Fruit fly (Drosophila melanogaster): ENCODE data around the gene CG11857.
A peak's percentile ranks its signal among the peaks of the same experiment; 100 is the strongest.

Gene CG11857

DNA sequence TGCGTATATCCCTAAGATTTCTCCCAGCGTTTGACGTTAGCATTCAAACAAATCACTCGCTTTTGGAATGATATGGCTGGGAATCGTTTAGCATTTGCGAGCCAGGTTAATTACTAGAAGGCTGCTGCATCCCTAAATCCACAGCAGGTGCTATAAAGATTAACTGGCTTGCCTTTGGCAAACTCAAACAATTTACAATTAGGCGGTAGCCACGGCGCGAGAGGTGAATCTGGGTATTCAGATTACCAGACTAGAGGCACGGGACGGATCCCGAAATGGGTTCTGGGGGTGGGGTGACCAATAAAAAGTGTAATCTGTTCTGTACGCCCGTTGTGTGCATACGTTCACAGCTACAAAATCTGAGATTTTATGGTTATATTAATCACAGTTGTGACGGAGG, 22.5 kb downstream of the CG11857 start, which contains the start of gene CG11892 (continued):
- TF ChIP-seq nmo (GFP tag; optimal IDR thresholded peaks at IDR 0.05) (no peak), CG15514 (GFP tag; optimal IDR thresholded peaks at IDR 0.05) (peak; percentile 53), pita (GFP tag; optimal IDR thresholded peaks at IDR 0.05) (no peak), HLHmδ (GFP tag; optimal IDR thresholded peaks at IDR 0.05) (no peak), Sry-β (GFP tag; optimal IDR thresholded peaks at IDR 0.05) (no peak), ham (GFP tag; IDR thresholded peaks at IDR 0.05) (no peak), CG11695 (GFP tag; IDR thresholded peaks at IDR 0.05) (0 out of 3 replicates have a peak, but pooled peaks have one; percentile 20), Bgb (GFP tag; IDR thresholded peaks at IDR 0.05; ENCODE audit: partially characterized antibody) (no peak), ab (GFP tag; optimal IDR thresholded peaks at IDR 0.05) (no peak), CG10209 (GFP tag; optimal IDR thresholded peaks at IDR 0.05) (peak; percentile 26), CG33557 (GFP tag; optimal IDR thresholded peaks at IDR 0.05) (no peak), HLH54F (GFP tag; optimal IDR thresholded peaks at IDR 0.05) (no peak), CG1832 (GFP tag; optimal IDR thresholded peaks at IDR 0.05) (no peak), CG16863 (GFP tag; optimal IDR thresholded peaks at IDR 0.05) (no peak), phol (tag; optimal IDR thresholded peaks at IDR 0.05) (no peak), CG18011 (GFP tag; optimal IDR thresholded peaks at IDR 0.05) (no peak), CG3281 (GFP tag; optimal IDR thresholded peaks at IDR 0.05) (peak; percentile 66), Aef1 (GFP tag; IDR thresholded peaks at IDR 0.05) (no peak), CG4424 (GFP tag; optimal IDR thresholded peaks at IDR 0.05) (no peak), CG8089 (GFP tag; optimal IDR thresholded peaks at IDR 0.05) (no peak), CHES-1-like (GFP tag; optimal IDR thresholded peaks at IDR 0.05) (no peak), chif (GFP tag; optimal IDR thresholded peaks at IDR 0.05) (no peak), Deaf1 (tag; optimal IDR thresholded peaks at IDR 0.05) (no peak), kay (GFP tag; optimal IDR thresholded peaks at IDR 0.05) (no peak), dmrt99B (tag; optimal IDR thresholded peaks at IDR 0.05) (peak; percentile 27), slou (GFP tag; optimal IDR thresholded peaks at IDR 0.05) (no peak), tll (GFP tag; optimal IDR thresholded peaks at IDR 0.05) (no peak), sd (tag; optimal IDR thresholded peaks at IDR 0.05) (peak; percentile 31), crc (GFP tag; optimal IDR thresholded peaks at IDR 0.05) (no peak), CrebB (tag; optimal IDR thresholded peaks at IDR 0.05) (peak; percentile 66), C15 (GFP tag; IDR thresholded peaks at IDR 0.05) (0 out of 3 replicates have a peak, but pooled peaks have one; percentile 32), eve (GFP tag; optimal IDR thresholded peaks at IDR 0.05) (no peak), dysf (GFP tag; IDR thresholded peaks at IDR 0.05) (no peak), CG12155 (GFP tag; optimal IDR thresholded peaks at IDR 0.05) (no peak), BtbVII (GFP tag; optimal IDR thresholded peaks at IDR 0.05) (peak; percentile 52), CG12071 (GFP tag; optimal IDR thresholded peaks at IDR 0.05) (peak; percentile 81), Med (GFP tag) (no peak), Tbp (GFP tag; optimal IDR thresholded peaks at IDR 0.05) (no peak), ci (GFP tag; IDR thresholded peaks at IDR 0.05) (peak; percentile 69; the same call in 1 of the 3 replicates), Myb (GFP tag; optimal IDR thresholded peaks at IDR 0.05) (no peak), hbn (GFP tag; IDR thresholded peaks at IDR 0.05; ENCODE audit: partially characterized antibody) (no peak), CG7271 (tag; optimal IDR thresholded peaks at IDR 0.05) (no peak), CG3838 (GFP tag; optimal IDR thresholded peaks at IDR 0.05) (no peak), kah (GFP tag; optimal IDR thresholded peaks at IDR 0.05) (no peak), B-H2 (GFP tag; optimal IDR thresholded peaks at IDR 0.05) (peak; percentile 19), ind (GFP tag; optimal IDR thresholded peaks at IDR 0.05) (no peak), wor (GFP tag; IDR thresholded peaks at IDR 0.05) (no peak), CG17829 (tag; optimal IDR thresholded peaks at IDR 0.05) (no peak), vfl (GFP tag; optimal IDR thresholded peaks at IDR 0.05) (no peak), CG13775 (GFP tag; optimal IDR thresholded peaks at IDR 0.05) (no peak), CG9932 (GFP tag; IDR thresholded peaks at IDR 0.05) (no peak)
